Worm (Caenorhabditis elegans): ENCODE data around the gene ugt-16.
"Not testable (repeated sequence)": the region's sequence is repeated elsewhere in the genome, so short reads cannot be mapped to it uniquely, and the experiment has no call there.

DNA sequence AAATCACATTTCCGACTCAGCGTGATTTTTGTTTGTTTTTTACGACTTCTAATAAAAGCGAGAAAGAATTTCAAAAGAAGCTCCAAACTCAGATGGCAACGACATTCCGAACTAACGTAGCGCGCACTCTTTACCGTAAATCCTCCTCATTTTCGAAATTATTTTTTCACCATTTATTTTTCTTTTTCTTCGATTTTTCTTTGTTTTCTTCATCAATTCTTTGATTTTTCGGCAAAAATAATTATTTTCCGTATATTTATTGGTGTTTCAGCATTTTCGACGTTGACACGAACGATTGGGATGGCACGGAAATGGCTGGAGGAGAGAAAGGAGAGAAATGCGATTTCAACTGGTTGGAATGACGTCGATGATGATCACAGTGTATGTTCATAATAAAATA lies 40.8 kb downstream of the ugt-16 start, which contains the start of gene T07F10.5:
- TF ChIP-seq him-1, dao-5, W03F9.2 (tag; optimal IDR thresholded peaks at IDR 0.05): not testable (repeated sequence)
